Fruit fly (Drosophila melanogaster) whole organism, adult: ENCODE data around the gene RIOK1.

Experiments
- CG14711 ChIP-seq: fragments of 200-800 bp; sonication (Bioruptor generic); optimal IDR thresholded peaks from 2 replicates; lab custom pipeline; 2018; ENCODE audit warnings: missing biosample characterization, mild to moderate bottlenecking, missing genetic modification characterization, moderate library complexity
- CG1620 ChIP-seq: fragments of 200-800 bp; sonication (Bioruptor generic); optimal IDR thresholded peaks from 2 replicates; lab custom pipeline; 2016; ENCODE audit warnings: missing biosample characterization, missing genetic modification characterization
- CG33017 ChIP-seq: fragments of 200-800 bp; sonication (Bioruptor generic); optimal IDR thresholded peaks from 2 replicates; lab custom pipeline; 2018; ENCODE audit warnings: missing biosample characterization, mild to moderate bottlenecking, missing genetic modification characterization, moderate library complexity
- CG5204 ChIP-seq: fragments of 200-800 bp; sonication (Bioruptor generic); optimal IDR thresholded peaks from 2 replicates; lab custom pipeline; 2016; ENCODE audit warnings: missing biosample characterization, missing genetic modification characterization
- CG7101 ChIP-seq: fragments of 200-800 bp; sonication (Bioruptor generic); optimal IDR thresholded peaks from 2 replicates; lab custom pipeline; 2018; ENCODE audit warnings: missing biosample characterization, mild to moderate bottlenecking, missing genetic modification characterization, moderate library complexity
- Hr96 ChIP-seq: fragments of 200-800 bp; sonication (Bioruptor generic); optimal IDR thresholded peaks from 2 replicates; lab custom pipeline; 2016; ENCODE audit warnings: missing biosample characterization, missing genetic modification characterization
- Mnt ChIP-seq: fragments of 200-800 bp; sonication (Bioruptor generic); optimal IDR thresholded peaks from 2 replicates; lab custom pipeline; 2016; ENCODE audit warnings: missing biosample characterization, mild to moderate bottlenecking, missing genetic modification characterization
- kay ChIP-seq: fragments of 200-800 bp; sonication (Bioruptor generic); peaks from one replicate; lab custom pipeline; 2016; ENCODE audit warnings: missing biosample characterization, missing genetic modification characterization, borderline replicate concordance
- ovo ChIP-seq: fragments of 200-800 bp; sonication (Bioruptor generic); optimal IDR thresholded peaks from 2 replicates; lab custom pipeline; 2016; ENCODE audit warnings: missing biosample characterization, missing genetic modification characterization
- tj ChIP-seq: fragments of 200-800 bp; sonication (Bioruptor generic); optimal IDR thresholded peaks from 3 replicates; lab custom pipeline; 2017; ENCODE audit warnings: missing biosample characterization, mild to moderate bottlenecking, missing genetic modification characterization, moderate library complexity

DNA sequence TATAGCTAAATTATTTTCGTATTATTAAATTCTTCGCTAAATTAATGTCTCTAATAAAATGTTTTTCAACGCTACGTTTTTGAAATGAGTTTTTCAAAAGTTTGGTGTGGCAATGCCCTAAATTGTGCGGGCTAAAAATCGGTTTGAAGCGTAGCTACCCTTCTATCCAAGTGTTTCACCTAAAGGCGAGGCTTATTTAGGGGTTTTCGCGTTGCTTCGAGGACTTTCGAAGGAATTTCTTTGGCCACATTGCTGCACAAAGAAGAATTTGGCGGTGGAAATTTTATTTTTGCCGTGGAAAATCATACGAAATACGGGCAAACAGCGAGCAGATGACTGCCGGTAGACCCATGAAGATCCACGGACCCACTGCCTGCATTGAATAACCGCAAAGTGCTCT, 33.5 kb upstream of the RIOK1 start, which contains the start of gene TfIIEalpha:
- TF ChIP-seq tj, result no peak
- no peak for TF ChIP-seq CG14711 (tag; lab: Kevin White, UChicago)
- no peak for TF ChIP-seq CG1620 (GFP tag; lab: Kevin White, UChicago)
- no peak for TF ChIP-seq CG7101 (tag; lab: Kevin White, UChicago)
- TF ChIP-seq Mnt, result peak; percentile 23
- TF ChIP-seq CG5204 (GFP tag; lab: Kevin White, UChicago), result no peak
- TF ChIP-seq Hr96 (GFP tag; lab: Kevin White, UChicago), result no peak
- no peak for TF ChIP-seq CG33017
- TF ChIP-seq ovo (GFP tag; lab: Kevin White, UChicago), result no peak
- no peak for TF ChIP-seq kay
